Fruit fly (Drosophila melanogaster): ENCODE measurements around the gene Adgf-A.

The Adgf-A gene

dm6 chr3L:17802107-17802506 is 38.1 kb upstream of the Adgf-A start, which contains the start of gene NUCB1 (continued):
- TF ChIP-seq CoRest (tag; optimal IDR thresholded peaks at IDR 0.05) (peak; percentile 47), E2f1 (GFP tag; IDR thresholded peaks at IDR 0.05) (no peak), CG31441 (GFP tag; IDR thresholded peaks at IDR 0.05) (no peak), CG12659 (GFP tag; optimal IDR thresholded peaks at IDR 0.05) (peak; percentile 63), Hmx (GFP tag; optimal IDR thresholded peaks at IDR 0.05) (no peak), CG34224 (GFP tag; IDR thresholded peaks at IDR 0.05; ENCODE audit: partially characterized antibody) (peak; percentile 21; the same call in 1 of the 3 replicates), pho (GFP tag; optimal IDR thresholded peaks at IDR 0.05) (peak; percentile 63), row (GFP tag; IDR thresholded peaks at IDR 0.05) (peak; percentile 97), mam (GFP tag; optimal IDR thresholded peaks at IDR 0.05) (peak; percentile 64), Max (GFP tag; optimal IDR thresholded peaks at IDR 0.05) (peak; percentile 53), Tbp (GFP tag; optimal IDR thresholded peaks at IDR 0.05) (no peak), CG3995 (GFP tag; optimal IDR thresholded peaks at IDR 0.05) (peak; percentile 27), NFAT (GFP tag; IDR thresholded peaks at IDR 0.05) (no peak), peb (GFP tag; IDR thresholded peaks at IDR 0.05) (no peak), rib (GFP tag; IDR thresholded peaks at IDR 0.05) (no peak), HLH3B (GFP tag; IDR thresholded peaks at IDR 0.05) (no peak), dm (GFP tag; optimal IDR thresholded peaks at IDR 0.05) (peak; percentile 54), lola (GFP tag; optimal IDR thresholded peaks at IDR 0.05) (peak in 1 of 3 experiments; percentile 16), seq (GFP tag; IDR thresholded peaks at IDR 0.05) (no peak), CG12219 (GFP tag; optimal IDR thresholded peaks at IDR 0.05) (no peak), pita (GFP tag; optimal IDR thresholded peaks at IDR 0.05) (peak; percentile 72), ssp (GFP tag; IDR thresholded peaks at IDR 0.05) (no peak), Six4 (GFP tag; optimal IDR thresholded peaks at IDR 0.05) (no peak), chm (GFP tag; IDR thresholded peaks at IDR 0.05) (no peak), bab2 (GFP tag; optimal IDR thresholded peaks at IDR 0.05) (peak; percentile 16), psq (GFP tag; optimal IDR thresholded peaks at IDR 0.05) (no peak), Hsf (GFP tag; optimal IDR thresholded peaks at IDR 0.05) (peak; percentile 37), CG12155 (GFP tag; optimal IDR thresholded peaks at IDR 0.05) (peak; percentile 11), onecut (GFP tag; IDR thresholded peaks at IDR 0.05) (no peak), grau (tag; optimal IDR thresholded peaks at IDR 0.05) (no peak), Mes4 (GFP tag; optimal IDR thresholded peaks at IDR 0.05) (no peak), Ada2b (GFP tag; IDR thresholded peaks at IDR 0.05) (no peak), chinmo (GFP tag; IDR thresholded peaks at IDR 0.05; ENCODE audit: partially characterized antibody) (no peak), phol (tag; optimal IDR thresholded peaks at IDR 0.05) (peak; percentile 48), CG11456 (GFP tag; IDR thresholded peaks at IDR 0.05) (peak; percentile 56; the same call in 1 of the 3 replicates), CG11695 (GFP tag; IDR thresholded peaks at IDR 0.05) (no peak), CG2712 (tag; optimal IDR thresholded peaks at IDR 0.05) (peak; percentile 55), Atf6 (GFP tag; IDR thresholded peaks at IDR 0.05) (peak; percentile 24; the same call in 1 of the 2 replicates), CG30403 (GFP tag; optimal IDR thresholded peaks at IDR 0.05) (peak; percentile 29), Doc2 (GFP tag; IDR thresholded peaks at IDR 0.05) (no peak), kay (GFP tag; optimal IDR thresholded peaks at IDR 0.05) (peak; percentile 58), nerfin-1 (tag; optimal IDR thresholded peaks at IDR 0.05) (peak; percentile 80), CG17612 (GFP tag; IDR thresholded peaks at IDR 0.05) (no peak), CG13624 (GFP tag; optimal IDR thresholded peaks at IDR 0.05) (peak; percentile 44), CG18262 (tag; optimal IDR thresholded peaks at IDR 0.05) (no peak), HLHmδ (GFP tag; optimal IDR thresholded peaks at IDR 0.05) (no peak), Adf1 (GFP tag; IDR thresholded peaks at IDR 0.05) (no peak), cato (GFP tag; optimal IDR thresholded peaks at IDR 0.05; ENCODE audit: borderline replicate concordance) (no peak), Rx (GFP tag; IDR thresholded peaks at IDR 0.05) (no peak), Ravus (GFP tag; IDR thresholded peaks at IDR 0.05) (no peak), tap (tag; optimal IDR thresholded peaks at IDR 0.05) (no peak), CG43689 (GFP tag; IDR thresholded peaks at IDR 0.05) (no peak), sob (GFP tag; IDR thresholded peaks at IDR 0.05) (peak; percentile 68)

Measured in whole organism, embryonic.